Fruit fly (Drosophila melanogaster): ENCODE results near the gene Ncoa6.

- no peak for TF ChIP-seq CG8478 (optimal IDR thresholded peaks at IDR 0.05)
- TF ChIP-seq usp (GFP tag; optimal IDR thresholded peaks at IDR 0.05) = no peak
- peak; percentile 87 for TF ChIP-seq Dll (optimal IDR thresholded peaks at IDR 0.05)
These were observed 20.0 kb downstream of the Ncoa6 start for dm6 chr2L:5306373-5306997.
